Fruit fly (Drosophila melanogaster): ENCODE data around the gene Bet5.

dm6 chr3R:30222236-30222635 lies 42.2 kb downstream of the Bet5 start:
- TF ChIP-seq CG14655 (GFP tag; optimal IDR thresholded peaks at IDR 0.05) (no peak), CG13204 (GFP tag; optimal IDR thresholded peaks at IDR 0.05) (no peak), CG17806 (tag; optimal IDR thresholded peaks at IDR 0.05) (no peak), rn (GFP tag; IDR thresholded peaks at IDR 0.05) (no peak), D1 (tag; optimal IDR thresholded peaks at IDR 0.05) (no peak), CG12605 (GFP tag; IDR thresholded peaks at IDR 0.05) (no peak), CG8301 (tag; optimal IDR thresholded peaks at IDR 0.05) (no peak), CG9948 (tag; optimal IDR thresholded peaks at IDR 0.05) (no peak), CG4496 (GFP tag; IDR thresholded peaks at IDR 0.05) (no peak), CG8159 (tag; optimal IDR thresholded peaks at IDR 0.05) (no peak), EcR (GFP tag; optimal IDR thresholded peaks at IDR 0.05) (no peak)

All from whole organism, pupa.